Worm (Caenorhabditis elegans) whole organism, late embryonic: ENCODE data around the gene B0222.11.

Source experiments
- C08G9.2 ChIP-seq: sonication (generic microtip); optimal IDR thresholded peaks from 2 replicates; lab custom pipeline; 2016; ENCODE audit warnings: mild to moderate bottlenecking, missing genetic modification characterization, moderate library complexity, missing compliant biosample characterization
- K09A11.1 ChIP-seq: sonication (generic microtip); optimal IDR thresholded peaks from 2 replicates; lab custom pipeline; 2017; ENCODE audit warnings: antibody characterized with exemption, mild to moderate bottlenecking, missing genetic modification characterization, missing compliant biosample characterization; ENCODE audit not compliant: insufficient read depth
- ama-1 ChIP-seq: fragments of 150-350 bp; optimal IDR thresholded peaks from 2 replicates; lab custom pipeline; 2014
- fkh-10 ChIP-seq: fragments of 150-350 bp; optimal IDR thresholded peaks from 2 replicates; lab custom pipeline; 2014; ENCODE audit warnings: missing biosample characterization, missing genetic modification reagents, missing genetic modification characterization
- nhr-11 ChIP-seq: fragments of 150-350 bp; optimal IDR thresholded peaks from 2 replicates; lab custom pipeline; 2014; ENCODE audit warnings: missing biosample characterization, missing genetic modification characterization
- pag-3 ChIP-seq: sonication (generic microtip); optimal IDR thresholded peaks from 2 replicates; lab custom pipeline; 2016; ENCODE audit warnings: missing compliant biosample characterization, missing genetic modification characterization, borderline replicate concordance
- pqm-1 ChIP-seq: sonication (generic microtip); optimal IDR thresholded peaks from 2 replicates; lab custom pipeline; 2016; ENCODE audit warnings: missing genetic modification characterization, missing compliant biosample characterization
- tbx-2 ChIP-seq: sonication (generic microtip); optimal IDR thresholded peaks from 2 replicates; lab custom pipeline; 2016; ENCODE audit warnings: missing genetic modification characterization, missing compliant biosample characterization
- tbx-7 ChIP-seq: sonication (generic microtip); optimal IDR thresholded peaks from 2 replicates; lab custom pipeline; 2016; ENCODE audit warnings: missing genotype, missing genetic modification characterization, missing compliant biosample characterization
- zip-5 ChIP-seq: sonication (generic microtip); optimal IDR thresholded peaks from 2 replicates; lab custom pipeline; 2016; ENCODE audit warnings: missing genetic modification characterization, missing compliant biosample characterization

DNA sequence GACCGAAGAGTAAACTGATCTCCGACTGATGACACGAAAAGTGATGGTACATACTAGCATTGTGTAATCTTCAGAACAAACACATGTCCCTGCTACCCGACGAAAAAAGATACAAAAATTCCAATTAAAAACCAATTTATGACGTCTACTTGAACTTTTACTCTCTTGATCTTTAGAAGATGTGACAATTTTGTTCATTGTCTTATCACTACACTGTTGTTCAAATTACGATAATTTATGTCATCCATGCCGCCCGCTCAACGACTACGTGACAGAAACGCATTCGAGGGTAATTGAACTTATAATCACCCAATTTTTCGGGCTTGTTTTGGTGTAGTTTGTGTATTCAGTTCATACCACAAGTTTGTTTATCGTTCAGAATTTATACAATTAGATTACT, 24.1 kb downstream of the B0222.11 start:
- no peak for TF ChIP-seq zip-5 (tag; lab: Kevin White, UChicago)
- TF ChIP-seq C08G9.2 (tag; lab: Kevin White, UChicago), result no peak
- TF ChIP-seq K09A11.1 (tag; lab: Kevin White, UChicago), result no peak
- TF ChIP-seq pag-3 (tag; lab: Kevin White, UChicago), result no peak
- TF ChIP-seq tbx-2 (tag; lab: Kevin White, UChicago), result no peak
- no peak for TF ChIP-seq ama-1
- TF ChIP-seq pqm-1 (tag; lab: Kevin White, UChicago), result no peak
- no peak for TF ChIP-seq tbx-7 (tag; lab: Kevin White, UChicago)
- no peak for TF ChIP-seq nhr-11 (tag; lab: Kevin White, UChicago)
- no peak for TF ChIP-seq fkh-10 (GFP tag; lab: Kevin White, UChicago)
